Worm (Caenorhabditis elegans): ENCODE data around the gene ugt-29.

The ugt-29 gene

DNA sequence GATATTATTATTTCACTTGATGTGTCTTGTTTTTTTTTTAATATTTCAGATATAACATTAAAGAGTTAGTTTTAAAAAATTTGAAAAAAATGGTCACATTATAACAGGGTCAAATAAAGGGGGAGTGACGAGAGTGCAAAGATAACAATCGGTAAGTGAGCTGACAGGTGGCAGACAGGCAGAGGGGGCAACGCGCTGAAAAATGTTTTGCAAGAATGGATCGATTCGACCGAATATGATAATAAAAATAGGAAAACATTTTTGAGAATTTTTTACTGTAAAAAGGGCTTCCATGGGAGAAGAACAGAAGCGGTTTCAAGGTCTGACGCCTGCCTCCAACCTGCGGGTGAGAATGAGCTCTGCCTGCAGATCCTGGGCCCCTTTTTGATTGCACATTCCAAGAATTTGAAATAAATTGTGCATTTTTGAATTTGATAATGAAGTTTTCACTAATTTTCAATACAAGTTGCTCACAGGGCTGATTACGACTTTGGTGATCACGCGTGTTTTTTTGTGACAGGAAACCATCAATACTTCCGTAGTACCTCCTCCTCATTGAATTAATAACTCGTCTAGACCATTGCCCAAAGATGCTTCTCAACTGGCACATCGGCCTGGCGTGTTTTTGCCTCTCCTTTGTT, at the start of gene ugt-29, which contains the start of gene srx-5:
Gene ugt-29 (minus strand): TSS at position 101 of the 641 bp plus-strand sequence.
Gene srx-5 (plus strand): TSS at position 591 of the 641 bp plus-strand sequence.
- TF ChIP-seq pha-2 (tag; optimal IDR thresholded peaks at IDR 0.05) (no peak), eyg-1 (tag; optimal IDR thresholded peaks at IDR 0.05) (no peak), pha-4 (tag; optimal IDR thresholded peaks at IDR 0.05) (no peak), nhr-232 (tag; optimal IDR thresholded peaks at IDR 0.05) (no peak), madf-2 (tag; optimal IDR thresholded peaks at IDR 0.05) (no peak), pros-1 (tag; optimal IDR thresholded peaks at IDR 0.05) (no peak), ceh-48 (tag; optimal IDR thresholded peaks at IDR 0.05) (no peak), pax-1 (tag; optimal IDR thresholded peaks at IDR 0.05) (no peak), ref-2 (tag; optimal IDR thresholded peaks at IDR 0.05) (no peak), Y22D7AL.16 (tag; optimal IDR thresholded peaks at IDR 0.05) (no peak), che-1 (tag; optimal IDR thresholded peaks at IDR 0.05) (no peak), fkh-10 (GFP tag; optimal IDR thresholded peaks at IDR 0.05) (no peak), elt-4 (tag; optimal IDR thresholded peaks at IDR 0.05) (no peak), pat-9 (tag; optimal IDR thresholded peaks at IDR 0.05) (no peak), ceh-30 (tag; optimal IDR thresholded peaks at IDR 0.05) (no peak), sdc-2 (tag; optimal IDR thresholded peaks at IDR 0.05) (no peak)

DNA sequence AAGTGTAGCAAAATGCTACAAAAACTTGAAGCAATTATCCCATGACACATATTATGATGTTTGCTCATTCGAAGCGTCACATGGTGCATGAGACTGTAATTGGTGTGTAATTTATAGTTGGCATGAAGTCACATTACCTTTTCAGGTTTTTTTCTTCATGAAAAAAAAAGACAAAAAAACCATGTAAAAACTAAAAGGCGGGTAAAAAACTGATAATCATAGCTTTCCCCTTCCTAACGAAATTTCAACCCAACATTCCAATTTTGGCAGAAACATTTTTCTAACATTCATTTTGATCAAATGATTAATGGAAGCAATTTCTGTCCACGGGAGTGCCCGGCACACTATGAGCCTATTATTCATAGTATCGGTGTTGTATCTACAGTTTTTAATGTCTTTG, 48.7 kb upstream of the ugt-29 start, which contains the start of gene sri-4:
Gene sri-4 (plus strand): TSS at position 301 of the 400 bp plus-strand sequence.
- TF ChIP-seq hlh-30 (tag; optimal IDR thresholded peaks at IDR 0.05; ENCODE audit: insufficient read depth) (no peak), nfya-1 (tag; optimal IDR thresholded peaks at IDR 0.05) (no peak), hlh-8 (tag; optimal IDR thresholded peaks at IDR 0.05) (no peak), pag-3 (tag; optimal IDR thresholded peaks at IDR 0.05; ENCODE audit: borderline replicate concordance) (no peak), unc-3 (GFP tag; conservative IDR thresholded peaks at IDR 0.05) (no peak), unc-3 (tag; optimal IDR thresholded peaks at IDR 0.05) (no peak), pat-9 (tag; optimal IDR thresholded peaks at IDR 0.05) (no peak), F13H6.1 (tag; optimal IDR thresholded peaks at IDR 0.05) (no peak), dmd-4 (tag; optimal IDR thresholded peaks at IDR 0.05; ENCODE audit: borderline replicate concordance) (no peak), T23F11.4 (GFP tag; optimal IDR thresholded peaks at IDR 0.05) (no peak), K02D7.2 (tag; optimal IDR thresholded peaks at IDR 0.05) (no peak), ceh-18 (tag; optimal IDR thresholded peaks at IDR 0.05) (no peak), gmeb-2 (tag; optimal IDR thresholded peaks at IDR 0.05) (no peak)

DNA sequence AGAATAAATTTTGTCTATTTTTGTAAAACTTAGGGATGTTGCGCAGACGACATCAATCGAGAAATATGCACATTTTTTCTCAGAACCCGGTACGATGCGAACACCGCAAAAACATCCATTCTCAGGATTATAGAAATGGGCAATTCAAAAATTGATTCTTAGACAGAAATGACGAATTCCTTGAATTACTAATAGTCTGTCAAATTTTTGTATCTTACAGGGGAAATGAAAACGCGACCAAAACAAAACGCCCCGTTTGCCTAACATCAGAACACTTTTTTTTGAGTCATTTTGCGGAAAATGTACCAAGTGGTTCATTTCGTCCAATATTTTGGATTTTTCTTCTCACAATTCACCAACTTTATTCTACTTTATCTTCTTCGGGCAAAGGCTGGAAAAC, 44.0 kb upstream of the ugt-29 start, which contains the start of gene str-134:
Gene str-134 (plus strand): TSS at position 301 of the 400 bp plus-strand sequence.
- TF ChIP-seq syd-9 (tag; optimal IDR thresholded peaks at IDR 0.05) (no peak), pros-1 (tag; optimal IDR thresholded peaks at IDR 0.05) (no peak), pax-1 (tag; optimal IDR thresholded peaks at IDR 0.05) (no peak), hlh-15 (tag; optimal IDR thresholded peaks at IDR 0.05) (no peak), tbx-2 (tag; optimal IDR thresholded peaks at IDR 0.05) (no peak), ceh-48 (tag; optimal IDR thresholded peaks at IDR 0.05) (no peak), sdc-2 (tag; optimal IDR thresholded peaks at IDR 0.05) (no peak), F13H6.1 (tag; optimal IDR thresholded peaks at IDR 0.05) (no peak), ztf-16 (tag; optimal IDR thresholded peaks at IDR 0.05) (no peak), elt-2 (tag; optimal IDR thresholded peaks at IDR 0.05) (no peak), pqm-1 (tag; optimal IDR thresholded peaks at IDR 0.05) (no peak)

DNA sequence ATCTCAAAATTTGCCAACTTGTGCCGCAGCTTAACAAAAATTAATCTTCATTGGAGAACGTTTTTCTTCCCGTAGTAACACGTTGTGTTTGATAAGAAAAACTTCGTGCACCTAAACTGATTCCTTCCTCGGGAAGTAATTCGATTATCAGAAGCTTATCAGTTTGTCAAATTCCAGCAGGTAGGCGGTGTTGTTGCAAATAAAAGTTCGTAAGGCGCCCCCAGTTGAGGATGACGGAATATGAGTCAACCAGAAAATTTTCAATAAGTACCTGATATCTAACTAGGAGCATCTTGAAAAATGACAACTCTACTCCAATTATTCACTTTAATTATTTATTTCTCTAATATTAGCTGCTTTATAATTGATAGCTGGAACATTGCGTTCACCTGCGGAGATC, 42.4 kb upstream of the ugt-29 start, which contains the start of gene C05E4.7:
Gene C05E4.7 (plus strand): TSS at position 301 of the 400 bp plus-strand sequence.
- TF ChIP-seq ceh-22 (tag; optimal IDR thresholded peaks at IDR 0.05) (no peak), nhr-232 (tag; optimal IDR thresholded peaks at IDR 0.05) (no peak), mec-3 (tag; optimal IDR thresholded peaks at IDR 0.05; ENCODE audit: borderline replicate concordance) (no peak), sdc-2 (tag; optimal IDR thresholded peaks at IDR 0.05) (no peak), Y22D7AL.16 (tag; optimal IDR thresholded peaks at IDR 0.05) (no peak), K02D7.2 (tag; optimal IDR thresholded peaks at IDR 0.05) (no peak), rnt-1 (tag; optimal IDR thresholded peaks at IDR 0.05) (no peak), ceh-19 (GFP tag; optimal IDR thresholded peaks at IDR 0.05) (no peak), ceh-6 (GFP tag; optimal IDR thresholded peaks at IDR 0.05) (no peak), unc-86 (tag; optimal IDR thresholded peaks at IDR 0.05) (no peak), madf-2 (tag; optimal IDR thresholded peaks at IDR 0.05) (no peak), pqm-1 (tag; optimal IDR thresholded peaks at IDR 0.05) (no peak), ceh-45 (GFP tag; IDR thresholded peaks at IDR 0.05) (no peak), K09A11.1 (tag; optimal IDR thresholded peaks at IDR 0.05; ENCODE audit: insufficient read depth) (no peak), ttx-3 (tag; optimal IDR thresholded peaks at IDR 0.05) (no peak), nfya-1 (tag; optimal IDR thresholded peaks at IDR 0.05) (no peak), unc-3 (GFP tag; conservative IDR thresholded peaks at IDR 0.05) (no peak), unc-3 (tag; optimal IDR thresholded peaks at IDR 0.05) (no peak)
